Fruit fly (Drosophila melanogaster) whole organism, embryonic: ENCODE results near the gene CG46307.

Experiments used
- Awh ChIP-seq: fragments of 200-800 bp; sonication (Bioruptor generic); IDR thresholded peaks from 2 replicates; pipeline ENCODE4, ENCODE4 v1.3.6; 2022; ENCODE audit warnings: missing biosample characterization, missing genetic modification characterization
- Bgb ChIP-seq: fragments of 200-800 bp; sonication (Bioruptor generic); IDR thresholded peaks from 2 replicates; pipeline ENCODE4 v1.3.6; 2022; ENCODE audit warnings: missing biosample characterization, missing genetic modification characterization; ENCODE audit not compliant: partially characterized antibody
- Blimp-1 ChIP-seq: fragments of 200-800 bp; sonication (Bioruptor generic); optimal IDR thresholded peaks from 3 replicates; lab custom pipeline; 2018; ENCODE audit warnings: missing biosample characterization, missing genetic modification characterization, mild to moderate bottlenecking, moderate library complexity, missing genetic modification reagents
- CG10431 ChIP-seq: fragments of 200-800 bp; sonication (Bioruptor generic); optimal IDR thresholded peaks from 3 replicates; lab custom pipeline; 2018; ENCODE audit warnings: missing biosample characterization, mild to moderate bottlenecking, missing genetic modification characterization
- CG11247 ChIP-seq: fragments of 200-800 bp; sonication (Bioruptor generic); IDR thresholded peaks from 2 replicates; pipeline ENCODE4 v1.3.6; 2022; ENCODE audit warnings: missing biosample characterization, missing genetic modification characterization
- CG11456 ChIP-seq: fragments of 200-800 bp; sonication (Bioruptor generic); IDR thresholded peaks from 3 replicates; pipeline ENCODE4 v1.3.6; 2022; ENCODE audit warnings: missing biosample characterization, missing genetic modification characterization
- CG12104 ChIP-seq: fragments of 200-800 bp; sonication (Bioruptor generic); optimal IDR thresholded peaks from 3 replicates; lab custom pipeline; 2016; ENCODE audit warnings: missing biosample characterization, missing genetic modification characterization
- CG12744 ChIP-seq: fragments of 200-800 bp; sonication (Bioruptor generic); optimal IDR thresholded peaks from 2 replicates; lab custom pipeline; 2016; ENCODE audit warnings: missing biosample characterization, missing genetic modification characterization
- CG15073 ChIP-seq: fragments of 200-800 bp; sonication (Bioruptor generic); optimal IDR thresholded peaks from 2 replicates; lab custom pipeline; 2016; ENCODE audit warnings: missing biosample characterization, missing genetic modification characterization
- CG15269 ChIP-seq: fragments of 200-800 bp; sonication (Bioruptor generic); optimal IDR thresholded peaks from 2 replicates; lab custom pipeline; 2018; ENCODE audit warnings: missing biosample characterization, mild to moderate bottlenecking, missing genetic modification characterization, moderate library complexity
- CG17568 ChIP-seq: fragments of 200-800 bp; sonication (Bioruptor generic); optimal IDR thresholded peaks from 2 replicates; lab custom pipeline; 2018; ENCODE audit warnings: missing biosample characterization, mild to moderate bottlenecking, missing genetic modification characterization, moderate library complexity
- CG18599 ChIP-seq: fragments of 200-800 bp; sonication (Bioruptor generic); optimal IDR thresholded peaks from 3 replicates; lab custom pipeline; 2017; ENCODE audit warnings: missing biosample characterization, missing genetic modification characterization, mild to moderate bottlenecking, moderate library complexity, missing genetic modification reagents
- CG32772 ChIP-seq: fragments of 200-800 bp; sonication (Bioruptor generic); IDR thresholded peaks from 2 replicates; pipeline ENCODE4 v1.3.6; 2022; ENCODE audit warnings: missing biosample characterization, missing genetic modification characterization
- CG34224 ChIP-seq: fragments of 200-800 bp; sonication (Bioruptor generic); IDR thresholded peaks from 3 replicates; pipeline ENCODE4 v1.3.6; 2022; ENCODE audit warnings: missing biosample characterization, missing genetic modification characterization; ENCODE audit not compliant: partially characterized antibody
- CG5180 ChIP-seq: fragments of 200-800 bp; sonication (Bioruptor generic); optimal IDR thresholded peaks from 3 replicates; lab custom pipeline; 2017; ENCODE audit warnings: missing biosample characterization, missing genetic modification characterization, mild to moderate bottlenecking, moderate library complexity, missing genetic modification reagents
- CG8388 ChIP-seq: fragments of 200-800 bp; sonication (Bioruptor generic); optimal IDR thresholded peaks from 2 replicates; lab custom pipeline; 2019; ENCODE audit warnings: missing biosample characterization, mild to moderate bottlenecking, missing genetic modification characterization, moderate library complexity
- Deaf1 ChIP-seq: fragments of 200-800 bp; optimal IDR thresholded peaks from 3 replicates; lab custom pipeline; 2019; ENCODE audit warnings: missing biosample characterization, mild to moderate bottlenecking, missing genetic modification characterization, moderate library complexity
- Eip74EF ChIP-seq, 2 experiments: fragments of 200-800 bp in 1 of 2; fragments of >200 bp in 1 of 2; sonication (Bioruptor generic) in 1 of 2; optimal IDR thresholded peaks; 2 replicates each; lab custom pipeline; 2017 to 2019; ENCODE audit warnings: missing biosample characterization in 2 of 2, missing genetic modification characterization in 2 of 2, mild to moderate bottlenecking in 1 of 2, moderate library complexity in 1 of 2
- Hmr ChIP-seq: fragments of 200-800 bp; sonication (Bioruptor generic); optimal IDR thresholded peaks from 3 replicates; lab custom pipeline; 2017; ENCODE audit warnings: mild to moderate bottlenecking, missing biosample characterization, missing genetic modification reagents, missing genetic modification characterization
- Hr51 ChIP-seq, 2 experiments: fragments of 200-800 bp; sonication (Bioruptor generic); optimal IDR thresholded peaks; 2 replicates in 1 of 2; 3 replicates in 1 of 2; lab custom pipeline; 2016 to 2018; ENCODE audit warnings: missing biosample characterization in 2 of 2, missing genetic modification characterization in 2 of 2, mild to moderate bottlenecking in 1 of 2, moderate library complexity in 1 of 2
- Jarid2 ChIP-seq: fragments of 200-800 bp; sonication (Bioruptor generic); optimal IDR thresholded peaks from 3 replicates; lab custom pipeline; 2017; ENCODE audit warnings: mild to moderate bottlenecking, missing biosample characterization, missing genetic modification reagents, missing genetic modification characterization
- Nf-YA ChIP-seq: fragments of 200-800 bp; sonication (Bioruptor generic); IDR thresholded peaks from 2 replicates; pipeline ENCODE4 v1.3.6; 2022; ENCODE audit warnings: missing biosample characterization, missing genetic modification characterization
- Nf-YC ChIP-seq: fragments of 200-800 bp; optimal IDR thresholded peaks from 3 replicates; lab custom pipeline; 2019; ENCODE audit warnings: missing biosample characterization, mild to moderate bottlenecking, missing genetic modification characterization, moderate library complexity
- Spps ChIP-seq: fragments of 200-800 bp; sonication (Bioruptor generic); optimal IDR thresholded peaks from 2 replicates; lab custom pipeline; 2018; ENCODE audit warnings: missing biosample characterization, mild to moderate bottlenecking, missing genetic modification characterization
- abd-A ChIP-seq: fragments of 200-800 bp; sonication (Bioruptor generic); optimal IDR thresholded peaks from 3 replicates; lab custom pipeline; 2019; ENCODE audit warnings: missing biosample characterization, mild to moderate bottlenecking, missing genetic modification characterization, moderate library complexity
- btn ChIP-seq: fragments of 200-800 bp; sonication (Bioruptor generic); optimal IDR thresholded peaks from 2 replicates; lab custom pipeline; 2016; ENCODE audit warnings: missing biosample characterization, missing genetic modification characterization
- chinmo ChIP-seq: fragments of 200-800 bp; sonication (Bioruptor generic); IDR thresholded peaks from 4 replicates; pipeline ENCODE4 v1.3.6; 2022; ENCODE audit warnings: missing biosample characterization, missing genetic modification characterization; ENCODE audit not compliant: partially characterized antibody
- crp ChIP-seq, 2 experiments: fragments of 200-800 bp; sonication (Bioruptor generic); optimal IDR thresholded peaks; 2 replicates in 1 of 2; 3 replicates in 1 of 2; lab custom pipeline; 2017; ENCODE audit warnings: missing biosample characterization in 2 of 2, missing genetic modification characterization in 2 of 2, mild to moderate bottlenecking in 1 of 2, moderate library complexity in 1 of 2
- ewg ChIP-seq: fragments of 200-800 bp; sonication (Bioruptor generic); optimal IDR thresholded peaks from 3 replicates; lab custom pipeline; 2017; ENCODE audit warnings: mild to moderate bottlenecking, missing biosample characterization, missing genetic modification reagents, missing genetic modification characterization
- hb ChIP-seq: fragments of 200-800 bp; sonication (Bioruptor generic); IDR thresholded peaks from 3 replicates; pipeline ENCODE4 v1.3.6; 2022; ENCODE audit warnings: missing biosample characterization, missing genetic modification characterization; ENCODE audit not compliant: partially characterized antibody
- oc ChIP-seq: fragments of 200-800 bp; sonication (Bioruptor generic); optimal IDR thresholded peaks from 2 replicates; lab custom pipeline; 2018; ENCODE audit warnings: missing biosample characterization, mild to moderate bottlenecking, missing genetic modification characterization, moderate library complexity
- onecut ChIP-seq: fragments of 200-800 bp; sonication (Bioruptor generic); IDR thresholded peaks from 2 replicates; pipeline ENCODE4 v1.3.6; 2022; ENCODE audit warnings: missing biosample characterization, missing genetic modification characterization
- pfk ChIP-seq: fragments of 200-800 bp; sonication (Bioruptor generic); optimal IDR thresholded peaks from 2 replicates; lab custom pipeline; 2018; ENCODE audit warnings: missing biosample characterization, mild to moderate bottlenecking, missing genetic modification characterization, moderate library complexity
- pros ChIP-seq: fragments of 200-800 bp; sonication (Bioruptor generic); optimal IDR thresholded peaks from 3 replicates; lab custom pipeline; 2019; ENCODE audit warnings: missing biosample characterization, mild to moderate bottlenecking, missing genetic modification characterization, moderate library complexity
- pzg ChIP-seq: fragments of 200-800 bp; sonication (Bioruptor generic); optimal IDR thresholded peaks from 3 replicates; lab custom pipeline; 2018; ENCODE audit warnings: missing biosample characterization, mild to moderate bottlenecking, missing genetic modification characterization, moderate library complexity
- run ChIP-seq: fragments of 200-800 bp; sonication (Bioruptor generic); optimal IDR thresholded peaks from 3 replicates; lab custom pipeline; 2018; ENCODE audit warnings: missing biosample characterization, mild to moderate bottlenecking, missing genetic modification characterization
- sd ChIP-seq: fragments of 200-800 bp; sonication (Bioruptor generic); optimal IDR thresholded peaks from 3 replicates; lab custom pipeline; 2018; ENCODE audit warnings: missing biosample characterization, mild to moderate bottlenecking, missing genetic modification characterization, moderate library complexity
- vvl ChIP-seq: fragments of 200-800 bp; sonication (Bioruptor generic); IDR thresholded peaks from 2 replicates; pipeline ENCODE4 v1.3.6; 2022; ENCODE audit warnings: missing biosample characterization, missing genetic modification characterization

Gene CG46307

dm6 chr2L:21073300-21073699, 31.1 kb upstream of the CG46307 start:
- TF ChIP-seq Blimp-1 (GFP tag; lab: Kevin White, UChicago), result peak; percentile 0
- TF ChIP-seq vvl (GFP tag; lab: Robert Waterston, UW), result peak; percentile 12; the same call in 1 of the 2 replicates
- peak; percentile 49; the same call in 1 of the 2 replicates for TF ChIP-seq Awh (GFP tag; lab: Robert Waterston, UW)
- peak; percentile 86 for TF ChIP-seq sd (tag; lab: Kevin White, UChicago)
- peak; percentile 57 for TF ChIP-seq abd-A
- TF ChIP-seq Eip74EF (GFP tag; optimal IDR thresholded peaks at IDR 0.05; lab: Kevin White, UChicago), result peak in 1 of 2 experiments; percentile 62
- TF ChIP-seq CG32772, result no peak
- TF ChIP-seq pfk, result no peak
- peak; percentile 67 for TF ChIP-seq pros (GFP tag; lab: Kevin White, UChicago)
- peak; percentile 36; the same call in 1 of the 2 replicates for TF ChIP-seq onecut

- TF ChIP-seq chinmo (GFP tag; lab: Robert Waterston, UW) (peak; percentile 57; the same call in 1 of the 4 replicates), Nf-YA (GFP tag; lab: Robert Waterston, UW) (no peak), Deaf1 (tag; lab: Kevin White, UChicago) (no peak), CG17568 (no peak), CG15269 (tag; lab: Kevin White, UChicago) (peak; percentile 52), CG34224 (GFP tag; lab: Robert Waterston, UW) (no peak), CG12104 (GFP tag; lab: Kevin White, UChicago) (no peak), run (tag; lab: Kevin White, UChicago) (no peak)
Measured at dm6 chr2L:21073818-21074217, 30.6 kb upstream of the CG46307 start.

DNA sequence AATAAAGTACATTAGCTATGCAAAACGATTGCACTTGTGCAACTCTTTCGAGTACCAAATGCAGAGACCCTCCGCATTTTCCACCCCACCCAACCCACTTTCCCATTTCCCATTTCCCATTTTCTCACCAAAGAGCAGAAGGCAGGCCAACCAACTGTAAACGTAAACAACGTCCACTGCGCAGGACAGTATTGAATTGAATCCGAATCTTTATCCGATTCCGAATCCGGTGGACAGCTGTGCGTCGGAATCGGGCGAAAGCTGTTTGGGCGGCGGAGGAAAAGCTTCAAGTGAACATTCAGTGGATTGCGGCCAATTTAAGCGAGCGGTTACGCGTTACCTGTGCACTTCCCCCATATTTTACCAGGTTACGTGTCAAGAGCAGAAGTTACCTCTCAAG, 29.3 kb upstream of the CG46307 start, which contains the start of gene tadr:
TSS of gene tadr (plus strand) at position 301 of the 400 bp plus-strand sequence.
- TF ChIP-seq ewg, result peak; percentile 79
- no peak for TF ChIP-seq CG18599 (GFP tag; lab: Kevin White, UChicago)
- TF ChIP-seq btn (GFP tag; lab: Kevin White, UChicago), result no peak
- TF ChIP-seq Hr51 (GFP tag; optimal IDR thresholded peaks at IDR 0.05; lab: Kevin White, UChicago), result peak in 1 of 2 experiments; percentile 35
- TF ChIP-seq chinmo (GFP tag; lab: Robert Waterston, UW), result 0 out of 4 replicates have a peak, but pooled peaks have one; percentile 20
- TF ChIP-seq CG10431 (GFP tag; lab: Kevin White, UChicago), result no peak
- no peak for TF ChIP-seq sd (tag; lab: Kevin White, UChicago)
- TF ChIP-seq Jarid2 (GFP tag; lab: Kevin White, UChicago), result peak; percentile 11
- peak; percentile 6 for TF ChIP-seq pzg (GFP tag; lab: Kevin White, UChicago)
- peak; percentile 49 for TF ChIP-seq Deaf1 (tag; lab: Kevin White, UChicago)
- 0 out of 2 replicates have a peak, but pooled peaks have one; percentile 30 for TF ChIP-seq Bgb (GFP tag; lab: Robert Waterston, UW)
- TF ChIP-seq crp (GFP tag; optimal IDR thresholded peaks at IDR 0.05; lab: Kevin White, UChicago), result peak in 1 of 2 experiments; percentile 22
- TF ChIP-seq Hmr, result peak; percentile 12

DNA sequence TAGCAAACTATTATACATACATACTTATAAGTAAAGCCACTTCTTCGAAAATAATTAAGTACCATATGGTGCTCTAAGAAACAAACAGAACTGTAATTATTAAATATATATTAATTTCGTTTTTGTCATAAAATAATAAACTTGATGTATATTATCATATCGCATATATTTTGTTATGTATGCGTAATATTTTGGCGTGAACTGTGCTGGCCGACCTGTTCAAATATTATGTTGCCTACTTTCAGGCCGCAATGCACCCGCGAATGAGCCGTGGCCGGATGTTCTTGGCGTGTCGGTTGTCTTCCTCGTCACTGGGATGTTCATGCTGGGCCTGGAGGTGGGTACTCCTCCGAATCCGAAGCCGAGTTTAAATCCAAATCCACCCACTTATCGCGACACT, 26.5 kb upstream of the CG46307 start:
- TF ChIP-seq CG11456 (GFP tag; lab: Robert Waterston, UW), result 0 out of 3 replicates have a peak, but pooled peaks have one; percentile 18
- no peak for TF ChIP-seq CG11247 (GFP tag; lab: Robert Waterston, UW)
- no peak for TF ChIP-seq CG5180
- no peak for TF ChIP-seq oc (tag; lab: Kevin White, UChicago)
- peak; percentile 68 for TF ChIP-seq CG8388
- peak; percentile 95 for TF ChIP-seq CG15073 (GFP tag; lab: Kevin White, UChicago)
- TF ChIP-seq CG12744 (GFP tag; lab: Kevin White, UChicago), result no peak
- TF ChIP-seq Spps (tag; lab: Kevin White, UChicago), result no peak
- TF ChIP-seq hb (GFP tag; lab: Robert Waterston, UW), result no peak
- TF ChIP-seq Nf-YC (tag; lab: Kevin White, UChicago), result no peak
